Fruit fly (Drosophila melanogaster): ENCODE data around the gene Pgant35A.

The Pgant35A gene

dm6 chr2L:14388448-14388847 is 29.4 kb downstream of the Pgant35A start:
- TF ChIP-seq Pif1B (GFP tag; optimal IDR thresholded peaks at IDR 0.05) (no peak), fd96Ca (GFP tag; IDR thresholded peaks at IDR 0.05) (peak; percentile 55; the same call in 2 of the 3 replicates), CG14655 (GFP tag; optimal IDR thresholded peaks at IDR 0.05) (no peak), CG10348 (GFP tag; IDR thresholded peaks at IDR 0.05) (no peak)

DNA sequence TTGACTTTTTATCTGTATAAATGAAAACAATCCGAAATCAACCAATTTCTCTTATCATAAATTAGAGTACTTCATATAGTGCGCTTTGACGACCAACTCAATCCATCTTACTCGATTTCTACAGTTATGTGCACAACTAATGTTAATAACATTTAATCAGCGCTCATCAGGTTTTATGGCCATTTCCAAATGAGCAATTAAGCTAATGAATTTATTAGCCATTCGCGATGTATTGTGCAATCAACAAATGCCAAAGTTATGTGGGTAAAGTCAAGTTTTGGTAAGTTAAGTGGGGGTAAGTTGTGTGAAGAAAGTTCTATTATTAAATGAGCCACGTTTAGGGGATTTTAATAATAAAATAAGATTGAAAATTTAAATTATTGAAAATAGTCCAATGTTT is 34.5 kb downstream of the Pgant35A start:
- no peak for TF ChIP-seq CG15710 (tag; optimal IDR thresholded peaks at IDR 0.05)
- no peak for TF ChIP-seq fd96Ca (GFP tag; IDR thresholded peaks at IDR 0.05)
- TF ChIP-seq CG14655 (GFP tag; optimal IDR thresholded peaks at IDR 0.05), result no peak
- no peak for TF ChIP-seq Pif1A (GFP tag; optimal IDR thresholded peaks at IDR 0.05)
- no peak for TF ChIP-seq EcR (GFP tag; optimal IDR thresholded peaks at IDR 0.05)
- no peak for TF ChIP-seq CG17806 (tag; optimal IDR thresholded peaks at IDR 0.05)
- no peak for TF ChIP-seq CG8301 (tag; optimal IDR thresholded peaks at IDR 0.05)
- no peak for TF ChIP-seq Snoo (tag; optimal IDR thresholded peaks at IDR 0.05)
- no peak for TF ChIP-seq CG9948 (tag; optimal IDR thresholded peaks at IDR 0.05)
- no peak for TF ChIP-seq CG8159 (tag; optimal IDR thresholded peaks at IDR 0.05)
- no peak for TF ChIP-seq Pif1B (GFP tag; optimal IDR thresholded peaks at IDR 0.05)
- TF ChIP-seq rn (GFP tag; IDR thresholded peaks at IDR 0.05), result no peak
- TF ChIP-seq Ets98B (GFP tag; IDR thresholded peaks at IDR 0.05), result no peak
- TF ChIP-seq gl (tag; optimal IDR thresholded peaks at IDR 0.05), result no peak

dm6 chr2L:14394298-14395064 is 35.4 kb downstream of the Pgant35A start:
- peak; percentile 0 for TF ChIP-seq Pif1A (GFP tag; optimal IDR thresholded peaks at IDR 0.05)
- no peak for TF ChIP-seq CG15710 (tag; optimal IDR thresholded peaks at IDR 0.05)
- no peak for TF ChIP-seq CG17806 (tag; optimal IDR thresholded peaks at IDR 0.05)
- no peak for TF ChIP-seq Ets98B (GFP tag; IDR thresholded peaks at IDR 0.05)
- no peak for TF ChIP-seq CG13204 (GFP tag; optimal IDR thresholded peaks at IDR 0.05)
- no peak for TF ChIP-seq CG12605 (GFP tag; IDR thresholded peaks at IDR 0.05)

- TF ChIP-seq CG13204 (GFP tag; optimal IDR thresholded peaks at IDR 0.05) (no peak), rn (GFP tag; IDR thresholded peaks at IDR 0.05) (no peak), Pif1A (GFP tag; optimal IDR thresholded peaks at IDR 0.05) (no peak), CG10348 (GFP tag; IDR thresholded peaks at IDR 0.05) (no peak), EcR (GFP tag; optimal IDR thresholded peaks at IDR 0.05) (no peak), Pif1B (GFP tag; optimal IDR thresholded peaks at IDR 0.05) (no peak), D1 (tag; optimal IDR thresholded peaks at IDR 0.05) (no peak), gl (tag; optimal IDR thresholded peaks at IDR 0.05) (no peak), CG17806 (tag; optimal IDR thresholded peaks at IDR 0.05) (no peak), CG32121 (GFP tag; IDR thresholded peaks at IDR 0.05) (no peak), CG8159 (tag; optimal IDR thresholded peaks at IDR 0.05) (no peak), CG9948 (tag; optimal IDR thresholded peaks at IDR 0.05) (no peak)
These were observed 36.0 kb downstream of the Pgant35A start for dm6 chr2L:14395065-14395439.

DNA sequence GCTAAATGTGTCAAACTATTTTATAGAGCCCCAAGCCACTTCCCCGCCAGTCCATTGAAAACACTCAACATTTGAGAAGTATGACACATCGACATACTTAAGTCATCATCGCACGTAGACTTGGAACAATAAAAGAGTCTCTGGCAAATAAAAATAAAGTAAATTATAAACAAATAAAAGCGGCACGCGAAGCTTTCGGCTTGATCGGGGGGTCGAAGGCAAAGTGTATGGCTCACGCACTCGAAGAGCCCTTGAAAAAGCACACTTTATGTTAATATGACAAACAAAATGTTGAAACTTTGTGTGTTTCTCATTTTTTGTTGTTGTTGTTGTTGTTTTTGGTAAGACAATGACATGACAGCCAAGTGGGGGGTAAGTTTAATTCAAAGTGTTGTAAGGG is 37.2 kb downstream of the Pgant35A start:
- no peak for TF ChIP-seq CG13204 (GFP tag; optimal IDR thresholded peaks at IDR 0.05)
- no peak for TF ChIP-seq gl (tag; optimal IDR thresholded peaks at IDR 0.05)
- no peak for TF ChIP-seq CG32121 (GFP tag; IDR thresholded peaks at IDR 0.05)
- TF ChIP-seq Pif1B (GFP tag; optimal IDR thresholded peaks at IDR 0.05), result no peak
- no peak for TF ChIP-seq EcR (GFP tag; optimal IDR thresholded peaks at IDR 0.05)
- no peak for TF ChIP-seq CG10348 (GFP tag; IDR thresholded peaks at IDR 0.05)
- TF ChIP-seq CG15710 (tag; optimal IDR thresholded peaks at IDR 0.05), result no peak
- no peak for TF ChIP-seq Pif1A (GFP tag; optimal IDR thresholded peaks at IDR 0.05)
- no peak for TF ChIP-seq fd96Ca (GFP tag; IDR thresholded peaks at IDR 0.05)
- no peak for TF ChIP-seq CG8301 (tag; optimal IDR thresholded peaks at IDR 0.05)

DNA sequence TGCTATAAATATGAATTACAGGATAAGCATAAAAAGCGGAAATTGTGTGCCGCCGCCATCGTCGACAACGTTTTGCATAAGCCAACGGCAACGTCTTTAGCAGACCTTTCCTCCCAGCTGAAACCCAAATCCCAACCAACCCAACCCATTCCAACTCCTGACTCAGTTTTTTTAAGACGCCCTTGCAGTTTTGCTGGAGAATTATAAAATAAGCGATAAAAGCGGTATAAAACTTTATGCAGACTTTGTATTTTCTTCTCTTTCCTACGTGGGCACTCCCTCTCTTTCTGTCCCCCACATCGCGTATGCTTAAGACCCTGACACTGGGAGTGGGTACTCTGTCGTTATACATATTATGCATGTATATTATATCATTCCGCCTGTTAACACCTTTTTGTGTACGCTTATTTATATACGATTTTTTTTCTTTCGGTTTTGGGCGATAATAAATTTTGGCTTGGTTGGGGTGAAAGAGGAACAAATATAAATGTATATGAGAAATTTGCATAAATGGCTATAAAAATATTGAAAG is 38.1 kb downstream of the Pgant35A start:
- TF ChIP-seq CG9948 (tag; optimal IDR thresholded peaks at IDR 0.05) (no peak), CG17806 (tag; optimal IDR thresholded peaks at IDR 0.05) (no peak), gl (tag; optimal IDR thresholded peaks at IDR 0.05) (no peak), CG10348 (GFP tag; IDR thresholded peaks at IDR 0.05) (no peak), CG14655 (GFP tag; optimal IDR thresholded peaks at IDR 0.05) (no peak), EcR (GFP tag; optimal IDR thresholded peaks at IDR 0.05) (no peak), CG4496 (GFP tag; IDR thresholded peaks at IDR 0.05) (no peak), CG8159 (tag; optimal IDR thresholded peaks at IDR 0.05) (no peak)

- no peak for TF ChIP-seq fd96Ca (GFP tag; IDR thresholded peaks at IDR 0.05)
- TF ChIP-seq CG32121 (GFP tag; IDR thresholded peaks at IDR 0.05), result no peak
- no peak for TF ChIP-seq rn (GFP tag; IDR thresholded peaks at IDR 0.05)
- TF ChIP-seq CG8159 (tag; optimal IDR thresholded peaks at IDR 0.05), result no peak
- no peak for TF ChIP-seq gl (tag; optimal IDR thresholded peaks at IDR 0.05)
- no peak for TF ChIP-seq CG14655 (GFP tag; optimal IDR thresholded peaks at IDR 0.05)
These were observed 38.9 kb downstream of the Pgant35A start for dm6 chr2L:14397948-14398347.

Data from whole organism, pupa.